Worm (Caenorhabditis elegans) whole organism, late embryonic: ENCODE data around the gene str-231.

Experiments
- C08G9.2 ChIP-seq: sonication (generic microtip); optimal IDR thresholded peaks from 2 replicates; lab custom pipeline; 2016; ENCODE audit warnings: mild to moderate bottlenecking, missing genetic modification characterization, moderate library complexity, missing compliant biosample characterization
- F13H6.1 ChIP-seq: sonication (generic microtip); optimal IDR thresholded peaks from 2 replicates; lab custom pipeline; 2016; ENCODE audit warnings: missing genetic modification characterization, missing compliant biosample characterization
- T23F11.4 ChIP-seq: fragments of 200-800 bp; sonication (Bioruptor generic); optimal IDR thresholded peaks from 2 replicates; lab custom pipeline; 2018; ENCODE audit warnings: mild to moderate bottlenecking, missing genetic modification characterization, missing compliant biosample characterization
- Y22D7AL.16 ChIP-seq: sonication (generic microtip); optimal IDR thresholded peaks from 2 replicates; lab custom pipeline; 2016; ENCODE audit warnings: missing genetic modification characterization, missing compliant biosample characterization
- ahr-1 ChIP-seq: sonication (generic microtip); optimal IDR thresholded peaks from 2 replicates; lab custom pipeline; 2016; ENCODE audit warnings: missing genetic modification characterization, missing compliant biosample characterization
- ceh-14 ChIP-seq: sonication (generic microtip); optimal IDR thresholded peaks from 2 replicates; lab custom pipeline; 2016; ENCODE audit warnings: missing genotype, missing genetic modification characterization, missing compliant biosample characterization
- ceh-2 ChIP-seq: sonication (generic microtip); optimal IDR thresholded peaks from 2 replicates; lab custom pipeline; 2016; ENCODE audit warnings: missing genotype, missing genetic modification characterization, missing compliant biosample characterization
- ceh-22 ChIP-seq: sonication (generic microtip); optimal IDR thresholded peaks from 2 replicates; lab custom pipeline; 2017; ENCODE audit warnings: missing biosample characterization, missing genetic modification characterization
- ceh-31 ChIP-seq: sonication (generic microtip); optimal IDR thresholded peaks from 2 replicates; lab custom pipeline; 2016; ENCODE audit warnings: missing genetic modification characterization, missing compliant biosample characterization
- ceh-34 ChIP-seq: sonication (generic microtip); optimal IDR thresholded peaks from 2 replicates; lab custom pipeline; 2016; ENCODE audit warnings: mild to moderate bottlenecking, missing genetic modification characterization, missing compliant biosample characterization
- ceh-45 ChIP-seq: fragments of 200-800 bp; sonication (Bioruptor generic); IDR thresholded peaks from 2 replicates; pipeline ENCODE4 v1.3.6; 2022; ENCODE audit warnings: missing genetic modification reagents, missing genetic modification characterization, missing compliant biosample characterization
- ceh-48 ChIP-seq: sonication (generic microtip); optimal IDR thresholded peaks from 2 replicates; lab custom pipeline; 2016; ENCODE audit warnings: missing genetic modification characterization, inconsistent platforms, missing compliant biosample characterization
- che-1 ChIP-seq: sonication (generic microtip); optimal IDR thresholded peaks from 2 replicates; lab custom pipeline; 2016; ENCODE audit warnings: mild to moderate bottlenecking, missing genetic modification characterization, missing compliant biosample characterization
- dve-1 ChIP-seq: sonication (generic microtip); optimal IDR thresholded peaks from 2 replicates; lab custom pipeline; 2017; ENCODE audit warnings: antibody characterized with exemption, mild to moderate bottlenecking, missing genetic modification characterization, missing compliant biosample characterization
- elt-2 ChIP-seq: sonication (generic microtip); optimal IDR thresholded peaks from 2 replicates; lab custom pipeline; 2016; ENCODE audit warnings: missing genetic modification reagents, missing genetic modification characterization, missing compliant biosample characterization
- ets-4 ChIP-seq: sonication (generic microtip); optimal IDR thresholded peaks from 2 replicates; lab custom pipeline; 2016; ENCODE audit warnings: missing genetic modification characterization, missing compliant biosample characterization
- eyg-1 ChIP-seq: sonication (generic microtip); optimal IDR thresholded peaks from 2 replicates; lab custom pipeline; 2016; ENCODE audit warnings: missing genotype, missing genetic modification characterization, missing compliant biosample characterization
- fax-1 ChIP-seq: sonication (generic microtip); optimal IDR thresholded peaks from 2 replicates; lab custom pipeline; 2016; ENCODE audit warnings: missing genotype, missing genetic modification characterization, missing compliant biosample characterization
- fkh-10 ChIP-seq: fragments of 150-350 bp; optimal IDR thresholded peaks from 2 replicates; lab custom pipeline; 2014; ENCODE audit warnings: missing biosample characterization, missing genetic modification reagents, missing genetic modification characterization
- gmeb-2 ChIP-seq: sonication (generic microtip); optimal IDR thresholded peaks from 2 replicates; lab custom pipeline; 2016; ENCODE audit warnings: missing genetic modification characterization, inconsistent platforms, missing compliant biosample characterization
- hlh-13 ChIP-seq: fragments of 200-800 bp; sonication (Bioruptor generic); optimal IDR thresholded peaks from 2 replicates; lab custom pipeline; 2018; ENCODE audit warnings: mild to moderate bottlenecking, missing genetic modification characterization, missing compliant biosample characterization
- hlh-30 ChIP-seq: sonication (generic microtip); optimal IDR thresholded peaks from 2 replicates; lab custom pipeline; 2017; ENCODE audit warnings: antibody characterized with exemption, missing genetic modification characterization, missing compliant biosample characterization; ENCODE audit not compliant: insufficient read depth
- hlh-8 ChIP-seq: sonication (generic microtip); optimal IDR thresholded peaks from 2 replicates; lab custom pipeline; 2016; ENCODE audit warnings: missing genotype, missing genetic modification characterization, missing compliant biosample characterization
- lim-6 ChIP-seq: sonication (generic microtip); optimal IDR thresholded peaks from 2 replicates; lab custom pipeline; 2016; ENCODE audit warnings: missing genetic modification characterization, missing compliant biosample characterization
- lin-11 ChIP-seq: fragments of 200-800 bp; sonication (Bioruptor generic); optimal IDR thresholded peaks from 2 replicates; lab custom pipeline; 2018; ENCODE audit warnings: mild to moderate bottlenecking, missing genetic modification characterization, missing compliant biosample characterization
- madf-2 ChIP-seq: sonication (generic microtip); optimal IDR thresholded peaks from 2 replicates; lab custom pipeline; 2017; ENCODE audit warnings: missing genetic modification characterization, missing compliant biosample characterization
- mec-3 ChIP-seq: sonication (generic microtip); optimal IDR thresholded peaks from 2 replicates; lab custom pipeline; 2016; ENCODE audit warnings: borderline replicate concordance, missing genetic modification characterization, missing compliant biosample characterization
- nfya-1 ChIP-seq: sonication (generic microtip); optimal IDR thresholded peaks from 2 replicates; lab custom pipeline; 2017; ENCODE audit warnings: missing genetic modification characterization, mild to moderate bottlenecking, missing compliant biosample characterization, antibody characterized with exemption, moderate library complexity
- npax-4 ChIP-seq: sonication (generic microtip); optimal IDR thresholded peaks from 2 replicates; lab custom pipeline; 2016; ENCODE audit warnings: missing genetic modification characterization, missing compliant biosample characterization
- odd-2 ChIP-seq: sonication (generic microtip); optimal IDR thresholded peaks from 2 replicates; lab custom pipeline; 2017; ENCODE audit warnings: antibody characterized with exemption, mild to moderate bottlenecking, missing genetic modification characterization, missing compliant biosample characterization
- pag-3 ChIP-seq: sonication (generic microtip); optimal IDR thresholded peaks from 2 replicates; lab custom pipeline; 2016; ENCODE audit warnings: missing compliant biosample characterization, missing genetic modification characterization, borderline replicate concordance
- pat-9 ChIP-seq: fragments of 200-800 bp; sonication (Bioruptor generic); optimal IDR thresholded peaks from 2 replicates; lab custom pipeline; 2018; ENCODE audit warnings: mild to moderate bottlenecking, missing genetic modification characterization, moderate library complexity, missing compliant biosample characterization
- pax-1 ChIP-seq: fragments of 150-350 bp; optimal IDR thresholded peaks from 2 replicates; lab custom pipeline; 2014; ENCODE audit warnings: missing biosample characterization, missing genetic modification characterization
- pha-2 ChIP-seq: sonication (generic microtip); optimal IDR thresholded peaks from 2 replicates; lab custom pipeline; 2017; ENCODE audit warnings: mild to moderate bottlenecking, missing genetic modification characterization, missing compliant biosample characterization
- pqm-1 ChIP-seq: sonication (generic microtip); optimal IDR thresholded peaks from 2 replicates; lab custom pipeline; 2016; ENCODE audit warnings: missing genetic modification characterization, missing compliant biosample characterization
- pros-1 ChIP-seq: fragments of 150-350 bp; optimal IDR thresholded peaks from 2 replicates; lab custom pipeline; 2014; ENCODE audit warnings: missing biosample characterization, missing genetic modification reagents, missing genetic modification characterization
- ref-2 ChIP-seq: sonication (generic microtip); optimal IDR thresholded peaks from 2 replicates; lab custom pipeline; 2016; ENCODE audit warnings: missing genetic modification characterization, missing compliant biosample characterization
- rnt-1 ChIP-seq: sonication (generic microtip); optimal IDR thresholded peaks from 2 replicates; lab custom pipeline; 2016; ENCODE audit warnings: missing genetic modification characterization, missing compliant biosample characterization
- sdc-2 ChIP-seq: sonication (generic microtip); optimal IDR thresholded peaks from 2 replicates; lab custom pipeline; 2016; ENCODE audit warnings: missing genotype, missing genetic modification characterization, missing compliant biosample characterization
- sox-2 ChIP-seq: fragments of 200-800 bp; sonication (Bioruptor generic); IDR thresholded peaks from 2 replicates; pipeline ENCODE4 v1.3.6; 2022; ENCODE audit warnings: missing genetic modification reagents, missing genetic modification characterization, missing compliant biosample characterization
- sox-4 ChIP-seq: sonication (generic microtip); optimal IDR thresholded peaks from 2 replicates; lab custom pipeline; 2017; ENCODE audit warnings: mild to moderate bottlenecking, missing genetic modification characterization, inconsistent platforms, missing compliant biosample characterization
- syd-9 ChIP-seq: sonication (generic microtip); optimal IDR thresholded peaks from 2 replicates; lab custom pipeline; 2016; ENCODE audit warnings: mild to moderate bottlenecking, missing genetic modification characterization, moderate library complexity, missing compliant biosample characterization
- tbx-7 ChIP-seq: sonication (generic microtip); optimal IDR thresholded peaks from 2 replicates; lab custom pipeline; 2016; ENCODE audit warnings: missing genotype, missing genetic modification characterization, missing compliant biosample characterization
- unc-42 ChIP-seq: sonication (generic microtip); optimal IDR thresholded peaks from 2 replicates; lab custom pipeline; 2016; ENCODE audit warnings: missing genotype, missing genetic modification characterization, missing compliant biosample characterization
- unc-86 ChIP-seq: sonication (generic microtip); optimal IDR thresholded peaks from 2 replicates; lab custom pipeline; 2016; ENCODE audit warnings: missing genetic modification characterization, missing compliant biosample characterization
- zip-5 ChIP-seq: sonication (generic microtip); optimal IDR thresholded peaks from 2 replicates; lab custom pipeline; 2016; ENCODE audit warnings: missing genetic modification characterization, missing compliant biosample characterization
- ztf-16 ChIP-seq: sonication (generic microtip); optimal IDR thresholded peaks from 2 replicates; lab custom pipeline; 2017; ENCODE audit warnings: missing genetic modification characterization, missing compliant biosample characterization

Gene str-231

DNA sequence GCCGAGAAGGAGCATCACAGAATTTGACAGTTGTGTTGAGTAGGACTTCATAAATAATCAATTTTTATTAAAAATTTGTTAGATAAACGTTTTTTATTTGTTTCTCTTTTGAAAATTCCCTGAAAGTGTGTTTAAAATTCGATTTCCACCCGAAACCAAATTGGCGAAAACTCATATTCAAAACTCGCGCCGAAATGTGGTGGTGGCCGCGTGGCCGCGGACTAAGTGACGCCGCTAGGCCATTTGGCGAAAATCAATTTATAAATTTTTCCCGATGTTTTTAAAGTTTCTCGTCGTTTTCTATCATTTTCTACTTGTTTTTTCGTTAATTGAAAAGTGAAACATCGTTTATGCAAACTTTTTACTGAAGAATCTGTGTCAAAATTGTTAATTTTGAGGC lies 15.2 kb upstream of the str-231 start:
- TF ChIP-seq tbx-7 (peak; percentile 85), Y22D7AL.16 (no peak), F13H6.1 (peak; percentile 35), ceh-14 (tag; lab: Kevin White, UChicago) (peak; percentile 72), madf-2 (no peak), mec-3 (no peak), ceh-31 (peak; percentile 93), odd-2 (tag; lab: Kevin White, UChicago) (no peak), sox-2 (GFP tag; lab: Robert Waterston, UW) (no peak), ztf-16 (tag; lab: Kevin White, UChicago) (peak; percentile 6), ceh-45 (GFP tag; lab: Robert Waterston, UW) (no peak), ceh-2 (peak; percentile 90), gmeb-2 (tag; lab: Kevin White, UChicago) (peak; percentile 23), syd-9 (tag; lab: Kevin White, UChicago) (no peak), ceh-34 (tag; lab: Kevin White, UChicago) (peak; percentile 57), pag-3 (tag; lab: Kevin White, UChicago) (no peak), unc-86 (tag; lab: Kevin White, UChicago) (no peak), hlh-13 (no peak), sdc-2 (tag; lab: Kevin White, UChicago) (peak; percentile 47), ceh-48 (tag; lab: Kevin White, UChicago) (peak; percentile 29), fax-1 (tag; lab: Kevin White, UChicago) (peak; percentile 43), pat-9 (no peak), hlh-30 (no peak), pqm-1 (tag; lab: Kevin White, UChicago) (no peak), lim-6 (tag; lab: Kevin White, UChicago) (peak; percentile 57), npax-4 (tag; lab: Kevin White, UChicago) (no peak), ceh-22 (tag; lab: Kevin White, UChicago) (no peak), C08G9.2 (tag; lab: Kevin White, UChicago) (peak; percentile 94), che-1 (tag; lab: Kevin White, UChicago) (no peak), sox-4 (tag; lab: Kevin White, UChicago) (no peak), T23F11.4 (GFP tag; lab: Kevin White, UChicago) (no peak), nfya-1 (no peak), ref-2 (peak; percentile 53), rnt-1 (tag; lab: Kevin White, UChicago) (peak; percentile 28), dve-1 (no peak), eyg-1 (tag; lab: Kevin White, UChicago) (no peak), zip-5 (tag; lab: Kevin White, UChicago) (peak; percentile 68), unc-42 (peak; percentile 58), lin-11 (tag; lab: Kevin White, UChicago) (no peak), pha-2 (tag; lab: Kevin White, UChicago) (no peak), ahr-1 (tag; lab: Kevin White, UChicago) (no peak), elt-2 (tag; lab: Kevin White, UChicago) (peak; percentile 38), pros-1 (tag; lab: Kevin White, UChicago) (no peak), hlh-8 (tag; lab: Kevin White, UChicago) (peak; percentile 74), pax-1 (tag; lab: Kevin White, UChicago) (no peak), fkh-10 (GFP tag; lab: Kevin White, UChicago) (no peak), ets-4 (tag; lab: Kevin White, UChicago) (peak; percentile 72)
